Worm (Caenorhabditis elegans) whole organism, L2 larva: Measurements from ENCODE around the gene srw-98.

Experiments
- F13H6.1 ChIP-seq: sonication (generic microtip); optimal IDR thresholded peaks from 2 replicates; lab custom pipeline; 2016; ENCODE audit warnings: missing genetic modification characterization, missing compliant biosample characterization
- R02D3.7 ChIP-seq: fragments of 150-350 bp; optimal IDR thresholded peaks from 2 replicates; lab custom pipeline; 2014; ENCODE audit warnings: missing biosample characterization, missing genetic modification characterization
- Y55F3AM.14 ChIP-seq: fragments of 200-800 bp; sonication (Bioruptor generic); optimal IDR thresholded peaks from 2 replicates; lab custom pipeline; 2018; ENCODE audit warnings: mild to moderate bottlenecking, missing genetic modification characterization, missing compliant biosample characterization
- ZK546.5 ChIP-seq: sonication (generic microtip); optimal IDR thresholded peaks from 2 replicates; lab custom pipeline; 2017; ENCODE audit warnings: missing biosample characterization, missing genetic modification characterization
- alr-1 ChIP-seq: fragments of 150-350 bp; optimal IDR thresholded peaks from 2 replicates; lab custom pipeline; 2014; ENCODE audit warnings: missing biosample characterization, missing genetic modification characterization
- aly-2 ChIP-seq: fragments of 150-350 bp; optimal IDR thresholded peaks from 2 replicates; lab custom pipeline; 2014; ENCODE audit warnings: missing biosample characterization, missing genetic modification characterization
- ceh-82 ChIP-seq: fragments of 150-350 bp; optimal IDR thresholded peaks from 2 replicates; lab custom pipeline; 2014; ENCODE audit warnings: missing biosample characterization, missing genetic modification characterization
- crh-2 ChIP-seq: sonication (generic microtip); optimal IDR thresholded peaks from 2 replicates; lab custom pipeline; 2017; ENCODE audit warnings: missing biosample characterization, missing genetic modification characterization
- dmd-4 ChIP-seq: sonication (generic microtip); optimal IDR thresholded peaks from 2 replicates; lab custom pipeline; 2017; ENCODE audit warnings: missing biosample characterization, missing genetic modification characterization
- egl-27 ChIP-seq: sonication (generic microtip); optimal IDR thresholded peaks from 3 replicates; lab custom pipeline; 2017; ENCODE audit warnings: missing biosample characterization, missing genetic modification reagents, missing genetic modification characterization
- elt-1 ChIP-seq: fragments of 150-350 bp; optimal IDR thresholded peaks from 2 replicates; lab custom pipeline; 2014; ENCODE audit warnings: missing biosample characterization, missing genetic modification characterization
- elt-3 ChIP-seq: sonication (generic microtip); optimal IDR thresholded peaks from 2 replicates; lab custom pipeline; 2017; ENCODE audit warnings: missing biosample characterization, missing genetic modification characterization
- lin-11 ChIP-seq: fragments of 150-350 bp; sonication (generic microtip); optimal IDR thresholded peaks from 2 replicates; lab custom pipeline; 2014; ENCODE audit warnings: missing biosample characterization, missing genetic modification characterization, inconsistent platforms, mixed read lengths
- lin-13 ChIP-seq: fragments of 150-350 bp; optimal IDR thresholded peaks from 2 replicates; lab custom pipeline; 2014; ENCODE audit warnings: missing biosample characterization, missing genetic modification reagents, missing genetic modification characterization
- lin-39 ChIP-seq: fragments of 150-350 bp; optimal IDR thresholded peaks from 2 replicates; lab custom pipeline; 2014; ENCODE audit warnings: missing biosample characterization, missing genetic modification reagents, missing genetic modification characterization
- lsy-2 ChIP-seq, 2 experiments: fragments of 150-350 bp in 1 of 2; sonication (generic microtip) in 1 of 2; optimal IDR thresholded peaks; 2 replicates each; lab custom pipeline; 2014 to 2017; ENCODE audit warnings: missing biosample characterization in 2 of 2, missing genetic modification characterization in 2 of 2
- mab-5 ChIP-seq: fragments of 150-350 bp; optimal IDR thresholded peaks from 2 replicates; lab custom pipeline; 2014; ENCODE audit warnings: missing biosample characterization, missing genetic modification characterization
- mbf-1 ChIP-seq: sonication (generic microtip); optimal IDR thresholded peaks from 2 replicates; lab custom pipeline; 2017; ENCODE audit warnings: missing biosample characterization, missing genetic modification characterization
- mdl-1 ChIP-seq, 2 experiments: fragments of 150-350 bp in 1 of 2; sonication (generic microtip) in 1 of 2; optimal IDR thresholded peaks; 2 replicates each; lab custom pipeline; 2017; ENCODE audit warnings: missing biosample characterization in 2 of 2, missing genetic modification characterization in 2 of 2
- nhr-10 ChIP-seq: sonication (generic microtip); optimal IDR thresholded peaks from 2 replicates; lab custom pipeline; 2017; ENCODE audit warnings: missing biosample characterization, missing genetic modification characterization
- nhr-11 ChIP-seq: fragments of 150-350 bp; optimal IDR thresholded peaks from 2 replicates; lab custom pipeline; 2014; ENCODE audit warnings: missing biosample characterization, missing genetic modification characterization
- nhr-21 ChIP-seq: fragments of 150-350 bp; optimal IDR thresholded peaks from 2 replicates; lab custom pipeline; 2014; ENCODE audit warnings: missing biosample characterization, missing genetic modification characterization
- nhr-23 ChIP-seq: fragments of 150-350 bp; optimal IDR thresholded peaks from 2 replicates; lab custom pipeline; 2014; ENCODE audit warnings: missing biosample characterization, missing genetic modification reagents, missing genetic modification characterization
- nhr-237 ChIP-seq: fragments of 150-350 bp; optimal IDR thresholded peaks from 2 replicates; lab custom pipeline; 2014; ENCODE audit warnings: missing biosample characterization, missing genetic modification characterization
- nhr-25 ChIP-seq: fragments of 150-350 bp; sonication (generic microtip); optimal IDR thresholded peaks from 3 replicates; lab custom pipeline; 2014; ENCODE audit warnings: missing biosample characterization, missing genetic modification characterization
- nhr-6 ChIP-seq: fragments of 150-350 bp; optimal IDR thresholded peaks from 2 replicates; lab custom pipeline; 2014; ENCODE audit warnings: missing biosample characterization, missing genetic modification characterization
- nhr-77 ChIP-seq: fragments of 150-350 bp; optimal IDR thresholded peaks from 2 replicates; lab custom pipeline; 2014; ENCODE audit warnings: missing biosample characterization, missing genetic modification characterization
- peb-1 ChIP-seq: fragments of 150-350 bp; optimal IDR thresholded peaks from 2 replicates; lab custom pipeline; 2014; ENCODE audit warnings: missing biosample characterization, missing genetic modification characterization
- sem-4 ChIP-seq: fragments of 150-350 bp; optimal IDR thresholded peaks from 2 replicates; lab custom pipeline; 2014; ENCODE audit warnings: missing biosample characterization, missing genetic modification reagents, missing genetic modification characterization
- skn-1 ChIP-seq: sonication (generic microtip); optimal IDR thresholded peaks from 2 replicates; lab custom pipeline; 2017; ENCODE audit warnings: missing biosample characterization, missing genetic modification characterization
- sma-9 ChIP-seq, 2 experiments: fragments of 150-350 bp in 1 of 2; sonication (generic microtip) in 1 of 2; optimal IDR thresholded peaks; 2 replicates each; lab custom pipeline; 2014 to 2016; ENCODE audit warnings: missing genetic modification characterization in 2 of 2, mild to moderate bottlenecking in 1 of 2, missing biosample characterization in 1 of 2, missing compliant biosample characterization in 1 of 2, missing genetic modification reagents in 1 of 2, moderate library complexity in 1 of 2
- snpc-4 ChIP-seq: fragments of 150-350 bp; optimal IDR thresholded peaks from 2 replicates; lab custom pipeline; 2014; ENCODE audit warnings: missing biosample characterization, missing genetic modification characterization
- unc-55 ChIP-seq: fragments of 150-350 bp; sonication (generic microtip); optimal IDR thresholded peaks from 3 replicates; lab custom pipeline; 2014; ENCODE audit warnings: missing biosample characterization, missing genetic modification reagents, missing genetic modification characterization
- unc-62 ChIP-seq: fragments of 150-350 bp; optimal IDR thresholded peaks from 2 replicates; lab custom pipeline; 2014; ENCODE audit warnings: missing biosample characterization, missing genetic modification reagents, missing genetic modification characterization
- zag-1 ChIP-seq: fragments of 150-350 bp; optimal IDR thresholded peaks from 2 replicates; lab custom pipeline; 2014; ENCODE audit warnings: missing biosample characterization, missing genetic modification characterization
- ztf-1 ChIP-seq: fragments of 200-800 bp; sonication (Bioruptor generic); conservative IDR thresholded peaks from 2 replicates; pipeline ENCODE4 v1.3.6; 2022; ENCODE audit warnings: missing genetic modification characterization, missing compliant biosample characterization
- ztf-11 ChIP-seq: sonication (generic microtip); optimal IDR thresholded peaks from 2 replicates; lab custom pipeline; 2017; ENCODE audit warnings: missing biosample characterization, missing genetic modification characterization
- ztf-4 ChIP-seq: fragments of 150-350 bp; optimal IDR thresholded peaks from 2 replicates; lab custom pipeline; 2014; ENCODE audit warnings: missing biosample characterization, missing genetic modification characterization

The srw-98 gene

DNA sequence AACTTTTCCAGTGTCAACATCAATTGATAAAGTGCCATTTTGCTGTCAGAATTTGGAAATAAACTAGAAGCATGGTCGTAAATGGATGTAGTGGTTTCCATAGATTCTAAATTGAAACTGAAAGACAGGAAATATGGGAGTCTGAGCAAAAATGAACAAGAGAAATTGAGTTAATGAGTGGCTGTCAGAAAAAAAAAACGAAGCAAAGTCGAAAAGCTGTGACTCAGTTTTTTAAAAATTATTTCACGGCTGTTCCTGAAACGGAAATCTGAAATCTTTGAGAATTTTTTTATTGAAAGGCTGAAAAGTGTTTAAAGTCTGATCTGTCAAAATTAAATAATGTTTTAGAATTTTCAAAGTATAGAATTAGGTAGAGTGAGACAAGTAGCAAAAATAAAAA lies at the start of gene srw-98:
Gene srw-98 (minus strand): TSS at position 101 of the 400 bp plus-strand sequence.
- no peak for TF ChIP-seq snpc-4
- TF ChIP-seq ztf-1 (GFP tag; lab: Robert Waterston, UW), result no peak
- no peak for TF ChIP-seq mbf-1 (tag; lab: Kevin White, UChicago)
- TF ChIP-seq unc-55 (GFP tag; lab: Kevin White, UChicago), result no peak

DNA sequence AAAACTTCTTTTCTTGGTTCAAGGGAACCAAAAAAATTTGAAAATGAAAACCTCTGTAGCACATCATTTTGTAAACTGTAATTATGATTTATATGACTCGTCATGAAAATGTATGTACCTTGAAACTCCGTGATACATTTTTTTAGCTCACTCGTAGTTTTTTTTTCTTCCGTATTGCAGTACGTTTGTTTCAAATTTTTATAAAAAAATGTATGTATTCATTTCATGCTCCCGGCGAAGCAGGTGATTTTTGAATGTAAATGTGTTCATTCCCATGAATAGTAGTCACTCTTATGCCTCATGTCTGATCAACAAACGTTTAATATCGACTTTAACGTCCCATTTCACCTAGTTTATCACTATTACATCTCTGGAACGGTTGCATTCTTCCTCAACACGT lies 47.2 kb upstream of the srw-98 start, which contains the start of gene sri-27:
Gene sri-27 (plus strand): TSS at position 301 of the 400 bp plus-strand sequence.
- TF ChIP-seq unc-62 (GFP tag; lab: Kevin White, UChicago) (no peak), lin-13 (GFP tag; lab: Kevin White, UChicago) (no peak), mab-5 (no peak), sma-9 (GFP tag; optimal IDR thresholded peaks at IDR 0.05; lab: Kevin White, UChicago) (no peak), sma-9 (tag; optimal IDR thresholded peaks at IDR 0.05; lab: Kevin White, UChicago) (no peak), nhr-10 (tag; lab: Kevin White, UChicago) (no peak), ztf-4 (no peak), dmd-4 (tag; lab: Kevin White, UChicago) (no peak), alr-1 (tag; lab: Kevin White, UChicago) (no peak), peb-1 (tag; lab: Kevin White, UChicago) (no peak), sem-4 (no peak), nhr-21 (tag; lab: Kevin White, UChicago) (no peak), lsy-2 (tag; optimal IDR thresholded peaks at IDR 0.05; lab: Kevin White, UChicago) (no peak), crh-2 (no peak), nhr-25 (tag; lab: Kevin White, UChicago) (no peak), R02D3.7 (tag; lab: Kevin White, UChicago) (no peak), zag-1 (tag; lab: Kevin White, UChicago) (no peak), lin-11 (tag; lab: Kevin White, UChicago) (no peak), elt-1 (no peak), nhr-23 (tag; lab: Kevin White, UChicago) (no peak), nhr-6 (tag; lab: Kevin White, UChicago) (no peak)
- TF ChIP-seq, all 48 proteins: peak for 0

DNA sequence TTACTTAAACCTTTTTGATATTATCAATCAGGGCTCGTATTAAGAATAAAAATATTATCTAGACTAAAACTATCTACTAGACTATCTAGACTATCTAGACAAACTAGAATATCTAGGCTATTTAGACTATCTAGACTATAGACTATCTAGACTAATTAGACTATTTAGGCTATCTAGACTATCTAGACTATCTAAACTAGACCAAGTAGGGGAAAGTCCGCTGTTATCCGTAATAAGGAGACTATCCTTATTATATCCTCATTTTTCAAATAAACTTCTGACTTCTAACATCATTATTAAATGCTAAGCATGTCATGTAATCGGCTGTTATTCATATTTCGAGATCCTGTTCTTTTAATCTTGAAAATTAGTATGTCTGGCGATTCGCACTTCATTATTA lies 43.8 kb upstream of the srw-98 start, which contains the start of gene srw-101:
Gene srw-101 (plus strand): TSS at position 301 of the 400 bp plus-strand sequence.
- TF ChIP-seq nhr-11 (no peak), peb-1 (tag; lab: Kevin White, UChicago) (no peak), nhr-77 (tag; lab: Kevin White, UChicago) (no peak), unc-62 (GFP tag; lab: Kevin White, UChicago) (no peak), elt-3 (tag; lab: Kevin White, UChicago) (no peak), dmd-4 (tag; lab: Kevin White, UChicago) (no peak), unc-55 (GFP tag; lab: Kevin White, UChicago) (no peak), ceh-82 (tag; lab: Kevin White, UChicago) (no peak), Y55F3AM.14 (GFP tag; lab: Kevin White, UChicago) (no peak), ztf-4 (no peak), skn-1 (tag; lab: Kevin White, UChicago) (no peak), nhr-237 (tag; lab: Kevin White, UChicago) (no peak), nhr-25 (tag; lab: Kevin White, UChicago) (no peak), crh-2 (no peak), elt-1 (no peak), nhr-21 (tag; lab: Kevin White, UChicago) (no peak), ztf-11 (tag; lab: Kevin White, UChicago) (no peak), lin-13 (GFP tag; lab: Kevin White, UChicago) (no peak)

DNA sequence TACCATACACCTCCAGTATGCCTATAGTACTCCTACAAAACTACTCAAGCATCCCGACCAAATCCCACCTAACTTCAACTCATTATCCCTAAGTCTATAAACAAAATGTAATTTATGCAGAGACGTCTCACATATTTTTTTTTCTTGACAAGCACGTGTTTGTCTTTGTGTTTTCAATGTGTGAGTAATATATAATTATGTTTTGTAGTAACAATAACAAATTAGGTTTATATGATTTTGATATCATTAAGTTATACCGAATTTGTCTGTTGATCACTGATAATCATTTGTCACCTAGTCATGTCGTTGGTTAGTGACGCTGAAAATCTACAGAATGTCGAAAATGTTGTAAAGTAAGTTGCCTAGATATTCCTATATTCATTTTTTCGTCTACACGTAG lies 41.8 kb upstream of the srw-98 start, which contains the start of gene srw-102:
Gene srw-102 (plus strand): TSS at position 301 of the 400 bp plus-strand sequence.
- TF ChIP-seq nhr-10 (tag; lab: Kevin White, UChicago) (no peak), mab-5 (no peak), ZK546.5 (tag; lab: Kevin White, UChicago) (no peak), dmd-4 (tag; lab: Kevin White, UChicago) (no peak), skn-1 (tag; lab: Kevin White, UChicago) (no peak), F13H6.1 (no peak), unc-62 (GFP tag; lab: Kevin White, UChicago) (no peak), aly-2 (no peak), nhr-6 (tag; lab: Kevin White, UChicago) (no peak), snpc-4 (no peak), egl-27 (tag; lab: Kevin White, UChicago) (no peak), nhr-11 (no peak), zag-1 (tag; lab: Kevin White, UChicago) (no peak), peb-1 (tag; lab: Kevin White, UChicago) (no peak), mdl-1 (tag; optimal IDR thresholded peaks at IDR 0.05; lab: Kevin White, UChicago) (no peak), ceh-82 (tag; lab: Kevin White, UChicago) (no peak), ztf-11 (tag; lab: Kevin White, UChicago) (no peak), lin-39 (tag; lab: Kevin White, UChicago) (no peak)
